Fruit fly (Drosophila melanogaster) whole organism, larva: ENCODE measurements around the gene Rrp45.

Experiments
- noc ChIP-seq: fragments of 200-800 bp; sonication (Bioruptor generic); optimal IDR thresholded peaks from 3 replicates; lab custom pipeline; 2019; ENCODE audit warnings: missing biosample characterization, mild to moderate bottlenecking, missing genetic modification characterization, moderate library complexity

Rrp45 gene

dm6 chrX:16783743-16784142 lies 7.3 kb downstream of the Rrp45 start, which contains the start of gene mRpL22:
TSS of gene mRpL22 (plus strand) at chrX:16783933.
- no peak for TF ChIP-seq noc (tag; lab: Kevin White, UChicago)

- no peak for TF ChIP-seq noc (tag; lab: Kevin White, UChicago)
Observed at dm6 chrX:16783141-16783715, 7.8 kb downstream of the Rrp45 start, which contains the start of gene if. TSS of gene if (minus strand) at chrX:16783434.

dm6 chrX:16782175-16782916 lies 8.7 kb downstream of the Rrp45 start:
- TF ChIP-seq noc (tag; lab: Kevin White, UChicago), result peak; percentile 46

dm6 chrX:16781055-16781454 lies 10.0 kb downstream of the Rrp45 start:
- TF ChIP-seq noc (tag; lab: Kevin White, UChicago), result peak; percentile 33

- no peak for TF ChIP-seq noc (tag; lab: Kevin White, UChicago)
Observed at dm6 chrX:16780244-16780643, 10.8 kb downstream of the Rrp45 start.

dm6 chrX:16778138-16778672 lies 12.9 kb downstream of the Rrp45 start:
- peak; percentile 4 for TF ChIP-seq noc (tag; lab: Kevin White, UChicago)

- TF ChIP-seq noc (tag; lab: Kevin White, UChicago), result no peak
Observed at dm6 chrX:16775083-16775482, 16.0 kb downstream of the Rrp45 start.

dm6 chrX:16774201-16775061 lies 16.6 kb downstream of the Rrp45 start:
- no peak for TF ChIP-seq noc (tag; lab: Kevin White, UChicago)

dm6 chrX:16772882-16773827 lies 17.9 kb downstream of the Rrp45 start:
- TF ChIP-seq noc (tag; lab: Kevin White, UChicago), result no peak

- TF ChIP-seq noc (tag; lab: Kevin White, UChicago), result no peak
Observed at dm6 chrX:16768770-16769169, 22.3 kb downstream of the Rrp45 start.

dm6 chrX:16766868-16767431 lies 24.1 kb downstream of the Rrp45 start:
- no peak for TF ChIP-seq noc (tag; lab: Kevin White, UChicago)

- TF ChIP-seq noc (tag; lab: Kevin White, UChicago), result no peak
Observed at dm6 chrX:16765809-16766208, 25.3 kb downstream of the Rrp45 start.

dm6 chrX:16764955-16765354 lies 26.1 kb downstream of the Rrp45 start:
- TF ChIP-seq noc (tag; lab: Kevin White, UChicago), result no peak

- TF ChIP-seq noc (tag; lab: Kevin White, UChicago), result no peak
Observed at dm6 chrX:16761531-16761930, 29.5 kb downstream of the Rrp45 start.
